Worm (Caenorhabditis elegans) whole organism, early embryonic: ENCODE measurements around the gene git-1.

Source experiments
- B0310.2 ChIP-seq: sonication (generic microtip); optimal IDR thresholded peaks from 2 replicates; lab custom pipeline; 2016; ENCODE audit warnings: mild to moderate bottlenecking, missing genetic modification characterization, missing compliant biosample characterization
- F13C5.2 ChIP-seq: sonication (generic microtip); optimal IDR thresholded peaks from 2 replicates; lab custom pipeline; 2017; ENCODE audit warnings: mild to moderate bottlenecking, missing genetic modification characterization, inconsistent platforms, missing compliant biosample characterization
- aly-1 ChIP-seq: sonication (generic microtip); optimal IDR thresholded peaks from 2 replicates; lab custom pipeline; 2016; ENCODE audit warnings: missing genetic modification characterization, missing compliant biosample characterization
- ama-1 ChIP-seq: fragments of 150-350 bp; optimal IDR thresholded peaks from 2 replicates; lab custom pipeline; 2014
- ceh-13 ChIP-seq: fragments of 200-800 bp; sonication (Bioruptor generic); optimal IDR thresholded peaks from 2 replicates; lab custom pipeline; 2018; ENCODE audit warnings: mild to moderate bottlenecking, missing genetic modification characterization, missing compliant biosample characterization
- flt-1 ChIP-seq: fragments of 200-800 bp; sonication (Bioruptor generic); IDR thresholded peaks from 2 replicates; pipeline ENCODE4 v1.3.6; 2022; ENCODE audit warnings: missing genetic modification characterization, missing compliant biosample characterization
- hnd-1 ChIP-seq: sonication (generic microtip); optimal IDR thresholded peaks from 2 replicates; lab custom pipeline; 2016; ENCODE audit warnings: missing genetic modification characterization, missing compliant biosample characterization
- pes-1 ChIP-seq: fragments of 200-800 bp; sonication (Bioruptor generic); IDR thresholded peaks from 2 replicates; pipeline ENCODE4 v1.3.6; 2022; ENCODE audit warnings: missing genetic modification reagents, missing genetic modification characterization, missing compliant biosample characterization
- scrt-1 ChIP-seq: fragments of 200-800 bp; sonication (Bioruptor generic); IDR thresholded peaks from 2 replicates; pipeline ENCODE4 v1.3.6; 2022; ENCODE audit warnings: missing genetic modification characterization, missing compliant biosample characterization
- tbx-11 ChIP-seq: fragments of 200-800 bp; sonication (Bioruptor generic); IDR thresholded peaks from 2 replicates; pipeline ENCODE4 v1.3.6; 2022; ENCODE audit warnings: missing genetic modification characterization, missing compliant biosample characterization
- tra-4 ChIP-seq: sonication (generic microtip); optimal IDR thresholded peaks from 2 replicates; lab custom pipeline; 2017; ENCODE audit warnings: missing genetic modification characterization, missing compliant biosample characterization

DNA sequence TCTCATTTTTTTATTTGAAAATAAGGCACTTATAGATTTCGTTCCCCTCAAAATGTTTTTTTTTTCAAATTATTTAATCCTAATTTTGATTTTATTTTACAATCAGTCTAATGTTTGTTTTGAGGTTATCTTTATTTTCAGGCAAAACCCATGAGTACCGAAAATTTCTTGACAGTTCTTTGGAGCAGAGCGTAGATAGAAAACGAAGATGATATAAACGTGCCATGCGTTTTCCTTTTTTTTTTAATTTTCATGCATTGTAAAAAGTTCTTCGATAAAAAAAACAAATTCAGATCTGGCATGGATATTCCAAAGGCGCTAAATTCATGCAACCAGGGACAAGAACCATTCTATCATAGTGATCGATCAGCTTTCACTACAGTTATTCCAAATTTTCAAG lies 33.7 kb upstream of the git-1 start, which contains the start of gene C33D3.5:
- TF ChIP-seq aly-1 (tag; lab: Kevin White, UChicago) (no peak), pes-1 (GFP tag; lab: Robert Waterston, UW) (no peak), B0310.2 (no peak), ceh-13 (no peak), ama-1 (no peak), flt-1 (no peak), tra-4 (tag; lab: Kevin White, UChicago) (no peak), F13C5.2 (tag; lab: Kevin White, UChicago) (no peak), scrt-1 (GFP tag; lab: Robert Waterston, UW) (no peak), tbx-11 (GFP tag; lab: Robert Waterston, UW) (no peak), hnd-1 (tag; lab: Kevin White, UChicago) (no peak)
